Worm (Caenorhabditis elegans) whole organism, L3 larva: ENCODE measurements around the gene plk-3.
A peak's percentile ranks its signal among the peaks of the same experiment; 100 is the strongest.

Source experiments
- R02D3.7 ChIP-seq: fragments of 150-350 bp; optimal IDR thresholded peaks from 2 replicates; lab custom pipeline; 2014; ENCODE audit warnings: missing biosample characterization, missing genetic modification characterization
- ZK546.5 ChIP-seq: sonication (generic microtip); optimal IDR thresholded peaks from 2 replicates; lab custom pipeline; 2017; ENCODE audit warnings: missing biosample characterization, missing genetic modification characterization
- aly-2 ChIP-seq: fragments of 150-350 bp; optimal IDR thresholded peaks from 2 replicates; lab custom pipeline; 2014; ENCODE audit warnings: missing biosample characterization, missing genetic modification characterization
- ama-1 ChIP-seq: fragments of 150-350 bp; optimal IDR thresholded peaks from 2 replicates; lab custom pipeline; 2018
- ceh-16 ChIP-seq: sonication (generic microtip); optimal IDR thresholded peaks from 2 replicates; lab custom pipeline; 2017; ENCODE audit warnings: missing biosample characterization, missing genetic modification characterization
- ceh-28 ChIP-seq: fragments of 150-350 bp; optimal IDR thresholded peaks from 2 replicates; lab custom pipeline; 2014; ENCODE audit warnings: missing biosample characterization, missing genetic modification reagents, missing genetic modification characterization
- ceh-82 ChIP-seq: fragments of 150-350 bp; optimal IDR thresholded peaks from 2 replicates; lab custom pipeline; 2014; ENCODE audit warnings: missing biosample characterization, missing genetic modification characterization
- ceh-9 ChIP-seq: sonication (generic microtip); optimal IDR thresholded peaks from 2 replicates; lab custom pipeline; 2018; ENCODE audit warnings: missing biosample characterization, missing genetic modification characterization
- daf-12 ChIP-seq: fragments of 150-350 bp; optimal IDR thresholded peaks from 2 replicates; lab custom pipeline; 2014; ENCODE audit warnings: missing biosample characterization, missing genetic modification reagents, missing genetic modification characterization
- egl-27 ChIP-seq: sonication (generic microtip); optimal IDR thresholded peaks from 4 replicates; lab custom pipeline; 2017; ENCODE audit warnings: missing biosample characterization, missing genetic modification reagents, missing genetic modification characterization
- egl-5 ChIP-seq: fragments of 150-350 bp; optimal IDR thresholded peaks from 2 replicates; lab custom pipeline; 2017; ENCODE audit warnings: missing biosample characterization, missing genetic modification reagents, missing genetic modification characterization, inconsistent platforms
- elt-1 ChIP-seq: fragments of 150-350 bp; optimal IDR thresholded peaks from 2 replicates; lab custom pipeline; 2014; ENCODE audit warnings: missing biosample characterization, missing genetic modification characterization
- elt-2 ChIP-seq: sonication (generic microtip); optimal IDR thresholded peaks from 2 replicates; lab custom pipeline; 2016; ENCODE audit warnings: missing genetic modification reagents, mild to moderate bottlenecking, missing genetic modification characterization, missing compliant biosample characterization
- elt-3 ChIP-seq, 3 experiments: fragments of 150-350 bp in 1 of 3; sonication (generic microtip) in 2 of 3; optimal IDR thresholded peaks; 2 replicates in 2 of 3; 4 replicates in 1 of 3; lab custom pipeline; 2014 to 2017; ENCODE audit warnings: missing biosample characterization in 3 of 3, missing genetic modification characterization in 3 of 3
- eor-1 ChIP-seq, 2 experiments: fragments of 150-350 bp; optimal IDR thresholded peaks; 2 replicates each; lab custom pipeline; 2014 to 2018; ENCODE audit warnings: missing biosample characterization in 2 of 2, missing genetic modification characterization in 2 of 2
- fkh-10 ChIP-seq: sonication (generic microtip); optimal IDR thresholded peaks from 2 replicates; lab custom pipeline; 2017; ENCODE audit warnings: missing biosample characterization, missing genetic modification reagents, missing genetic modification characterization
- fkh-2 ChIP-seq: fragments of 150-350 bp; optimal IDR thresholded peaks from 2 replicates; lab custom pipeline; 2014; ENCODE audit warnings: missing biosample characterization, missing genetic modification reagents, missing genetic modification characterization
- fos-1 ChIP-seq: fragments of 150-350 bp; optimal IDR thresholded peaks from 2 replicates; lab custom pipeline; 2014; ENCODE audit warnings: missing biosample characterization, missing genetic modification characterization
- hmg-11 ChIP-seq: sonication (generic microtip); optimal IDR thresholded peaks from 2 replicates; lab custom pipeline; 2016; ENCODE audit warnings: missing genetic modification characterization, missing compliant biosample characterization
- jun-1 ChIP-seq: fragments of 150-350 bp; optimal IDR thresholded peaks from 2 replicates; lab custom pipeline; 2014; ENCODE audit warnings: missing biosample characterization, missing genetic modification reagents, missing genetic modification characterization
- lin-15B ChIP-seq: fragments of 150-350 bp; optimal IDR thresholded peaks from 2 replicates; lab custom pipeline; 2014; ENCODE audit warnings: missing biosample characterization, missing genetic modification characterization
- lin-39 ChIP-seq: fragments of 150-350 bp; optimal IDR thresholded peaks from 2 replicates; lab custom pipeline; 2018; ENCODE audit warnings: missing biosample characterization, missing genetic modification reagents, missing genetic modification characterization
- lsy-12 ChIP-seq: sonication (generic microtip); optimal IDR thresholded peaks from 2 replicates; lab custom pipeline; 2016; ENCODE audit warnings: mild to moderate bottlenecking, missing genetic modification characterization, missing compliant biosample characterization
- mdl-1 ChIP-seq: fragments of 150-350 bp; optimal IDR thresholded peaks from 2 replicates; lab custom pipeline; 2014; ENCODE audit warnings: missing biosample characterization, missing genetic modification characterization
- mml-1 ChIP-seq: fragments of 150-350 bp; sonication (generic microtip); optimal IDR thresholded peaks from 3 replicates; lab custom pipeline; 2014; ENCODE audit warnings: missing biosample characterization, missing genetic modification characterization
- nfya-1 ChIP-seq: sonication (generic microtip); optimal IDR thresholded peaks from 2 replicates; lab custom pipeline; 2017; ENCODE audit warnings: missing genetic modification characterization, mild to moderate bottlenecking, missing compliant biosample characterization, antibody characterized with exemption, moderate library complexity; ENCODE audit not compliant: insufficient read depth
- nhr-11 ChIP-seq: fragments of 150-350 bp; optimal IDR thresholded peaks from 2 replicates; lab custom pipeline; 2014; ENCODE audit warnings: missing biosample characterization, missing genetic modification characterization
- nhr-12 ChIP-seq: fragments of 150-350 bp; optimal IDR thresholded peaks from 2 replicates; lab custom pipeline; 2014; ENCODE audit warnings: missing biosample characterization, missing genetic modification characterization
- nhr-23 ChIP-seq: fragments of 150-350 bp; optimal IDR thresholded peaks from 2 replicates; lab custom pipeline; 2014; ENCODE audit warnings: missing biosample characterization, missing genetic modification reagents, missing genetic modification characterization
- nhr-237 ChIP-seq: fragments of 150-350 bp; optimal IDR thresholded peaks from 2 replicates; lab custom pipeline; 2014; ENCODE audit warnings: missing biosample characterization, missing genetic modification characterization
- nhr-25 ChIP-seq: sonication (generic microtip); optimal IDR thresholded peaks from 2 replicates; lab custom pipeline; 2017; ENCODE audit warnings: missing biosample characterization, missing genetic modification characterization
- nhr-28 ChIP-seq: fragments of 150-350 bp; optimal IDR thresholded peaks from 2 replicates; lab custom pipeline; 2014; ENCODE audit warnings: missing biosample characterization, missing genetic modification characterization
- nhr-43 ChIP-seq: sonication (generic microtip); optimal IDR thresholded peaks from 2 replicates; lab custom pipeline; 2016; ENCODE audit warnings: mild to moderate bottlenecking, missing genetic modification characterization, missing compliant biosample characterization; ENCODE audit not compliant: poor library complexity, severe bottlenecking
- nhr-67 ChIP-seq: fragments of 150-350 bp; optimal IDR thresholded peaks from 2 replicates; lab custom pipeline; 2014; ENCODE audit warnings: missing biosample characterization, missing genetic modification characterization
- nhr-76 ChIP-seq: fragments of 150-350 bp; sonication (generic microtip); optimal IDR thresholded peaks from 5 replicates; lab custom pipeline; 2014; ENCODE audit warnings: missing biosample characterization, missing genetic modification characterization
- nhr-77 ChIP-seq: fragments of 150-350 bp; optimal IDR thresholded peaks from 2 replicates; lab custom pipeline; 2014; ENCODE audit warnings: missing biosample characterization, missing genetic modification characterization
- pha-4 ChIP-seq: fragments of 150-350 bp; optimal IDR thresholded peaks from 2 replicates; lab custom pipeline; 2014; ENCODE audit warnings: missing biosample characterization, missing genetic modification reagents, missing genetic modification characterization
- pqm-1 ChIP-seq: fragments of 150-350 bp; optimal IDR thresholded peaks from 2 replicates; lab custom pipeline; 2017; ENCODE audit warnings: missing biosample characterization, missing genetic modification characterization, inconsistent platforms
- sea-2 ChIP-seq: fragments of 150-350 bp; sonication (generic microtip); optimal IDR thresholded peaks from 4 replicates; lab custom pipeline; 2014; ENCODE audit warnings: missing biosample characterization, missing genetic modification reagents, missing genetic modification characterization
- skn-1 ChIP-seq: fragments of 150-350 bp; optimal IDR thresholded peaks from 2 replicates; lab custom pipeline; 2014; ENCODE audit warnings: missing biosample characterization, missing genetic modification characterization
- snpc-4 ChIP-seq: fragments of 150-350 bp; optimal IDR thresholded peaks from 2 replicates; lab custom pipeline; 2014; ENCODE audit warnings: missing biosample characterization, missing genetic modification characterization
- tbx-2 ChIP-seq: sonication (generic microtip); optimal IDR thresholded peaks from 2 replicates; lab custom pipeline; 2016; ENCODE audit warnings: mild to moderate bottlenecking, missing genetic modification characterization, missing compliant biosample characterization
- unc-39 ChIP-seq: sonication (generic microtip); optimal IDR thresholded peaks from 4 replicates; lab custom pipeline; 2017; ENCODE audit warnings: missing biosample characterization, missing genetic modification characterization
- unc-62 ChIP-seq: fragments of 150-350 bp; sonication (generic microtip); optimal IDR thresholded peaks from 4 replicates; lab custom pipeline; 2014; ENCODE audit warnings: missing biosample characterization, missing genetic modification reagents, missing genetic modification characterization
- zag-1 ChIP-seq: fragments of 150-350 bp; optimal IDR thresholded peaks from 2 replicates; lab custom pipeline; 2014; ENCODE audit warnings: missing biosample characterization, missing genetic modification characterization
- ztf-11 ChIP-seq: fragments of 150-350 bp; optimal IDR thresholded peaks from 2 replicates; lab custom pipeline; 2014; ENCODE audit warnings: missing biosample characterization, missing genetic modification characterization
- ztf-4 ChIP-seq: fragments of 150-350 bp; optimal IDR thresholded peaks from 2 replicates; lab custom pipeline; 2014; ENCODE audit warnings: missing biosample characterization, missing genetic modification characterization

plk-3 gene

ce11 chrIV:7510829-7511228 lies 37.8 kb upstream of the plk-3 start:
- TF ChIP-seq nfya-1 (tag; lab: Kevin White, UChicago) (peak; percentile 96), nhr-11 (tag; lab: Kevin White, UChicago) (no peak), nhr-25 (no peak), lin-15B (tag; lab: Kevin White, UChicago) (peak; percentile 18)

ce11 chrIV:7508850-7509249 lies 35.8 kb upstream of the plk-3 start:
- peak; percentile 61 for TF ChIP-seq pha-4
- TF ChIP-seq unc-62 (GFP tag; lab: Kevin White, UChicago), result no peak
- TF ChIP-seq, all 47 proteins: peak for 1

- peak; percentile 92 for TF ChIP-seq nfya-1 (tag; lab: Kevin White, UChicago)
- TF ChIP-seq nhr-23 (tag; lab: Kevin White, UChicago), result peak; percentile 83
- peak; percentile 86 for TF ChIP-seq pha-4
- no peak for TF ChIP-seq zag-1 (tag; lab: Kevin White, UChicago)
- TF ChIP-seq ama-1 (lab: Kevin White, UChicago), result no peak
- peak; percentile 75 for TF ChIP-seq R02D3.7 (tag; lab: Kevin White, UChicago)
- no peak for TF ChIP-seq fos-1 (tag; lab: Kevin White, UChicago)
- peak; percentile 9 for TF ChIP-seq elt-1 (tag; lab: Kevin White, UChicago)
- TF ChIP-seq skn-1 (tag; lab: Kevin White, UChicago), result no peak
- no peak for TF ChIP-seq nhr-237 (tag; lab: Kevin White, UChicago)
- TF ChIP-seq ZK546.5, result no peak
- TF ChIP-seq nhr-12 (tag; lab: Kevin White, UChicago), result no peak
- TF ChIP-seq lin-15B (tag; lab: Kevin White, UChicago), result peak; percentile 90
- no peak for TF ChIP-seq ztf-4 (tag; lab: Kevin White, UChicago)
- no peak for TF ChIP-seq ceh-82 (tag; lab: Kevin White, UChicago)
- TF ChIP-seq egl-27 (tag; lab: Kevin White, UChicago), result no peak
- peak; percentile 84 for TF ChIP-seq nhr-25
- no peak for TF ChIP-seq eor-1 (tag; optimal IDR thresholded peaks at IDR 0.05; lab: Kevin White, UChicago)
- no peak for TF ChIP-seq nhr-28
- TF ChIP-seq snpc-4, result peak; percentile 73
- no peak for TF ChIP-seq nhr-77 (tag; lab: Kevin White, UChicago)
- peak; percentile 76 for TF ChIP-seq lin-39 (tag; lab: Kevin White, UChicago)
- no peak for TF ChIP-seq ceh-9
- TF ChIP-seq daf-12, result no peak
- no peak for TF ChIP-seq nhr-11 (tag; lab: Kevin White, UChicago)
- no peak for TF ChIP-seq mdl-1
- peak; percentile 18 for TF ChIP-seq unc-62 (GFP tag; lab: Kevin White, UChicago)
- TF ChIP-seq tbx-2 (tag; lab: Kevin White, UChicago), result no peak
- TF ChIP-seq elt-2, result peak; percentile 87
- no peak for TF ChIP-seq ztf-11 (tag; lab: Kevin White, UChicago)
- TF ChIP-seq mml-1 (tag; lab: Kevin White, UChicago), result no peak
- peak; percentile 42 for TF ChIP-seq ceh-28 (tag; lab: Kevin White, UChicago)
- TF ChIP-seq unc-39 (tag; lab: Kevin White, UChicago), result no peak
- TF ChIP-seq nhr-43 (tag; lab: Kevin White, UChicago), result peak; percentile 77
- TF ChIP-seq pqm-1, result peak; percentile 41
- TF ChIP-seq fkh-2 (tag; lab: Kevin White, UChicago), result no peak
- no peak for TF ChIP-seq ceh-16 (tag; lab: Kevin White, UChicago)
- TF ChIP-seq nhr-67 (tag; lab: Kevin White, UChicago), result no peak
- peak; percentile 71 for TF ChIP-seq egl-5 (tag; lab: Kevin White, UChicago)
- peak in 1 of 3 experiments; percentile 9 for TF ChIP-seq elt-3 (tag; optimal IDR thresholded peaks at IDR 0.05; lab: Kevin White, UChicago)
- TF ChIP-seq hmg-11 (tag; lab: Kevin White, UChicago), result peak; percentile 39
- TF ChIP-seq aly-2 (tag; lab: Kevin White, UChicago), result no peak
- TF ChIP-seq sea-2 (GFP tag; lab: Kevin White, UChicago), result no peak
- peak; percentile 66 for TF ChIP-seq lsy-12 (tag; lab: Kevin White, UChicago)
- peak; percentile 81 for TF ChIP-seq jun-1 (tag; lab: Kevin White, UChicago)
- TF ChIP-seq fkh-10, result no peak
- TF ChIP-seq nhr-76, result peak; percentile 56
These were observed 35.0 kb upstream of the plk-3 start, which contains the start of the genes vdac-1 and R05G6.5 for ce11 chrIV:7507841-7508509. vdac-1 (minus strand) TSS chrIV:7507891. R05G6.5 (plus strand) TSS chrIV:7508367.
